Worm (Caenorhabditis elegans) whole organism, L2 larva: ENCODE results near the gene F55G7.1.

ENCODE experiments used
- C34F6.9 ChIP-seq: fragments of 150-350 bp; optimal IDR thresholded peaks from 2 replicates; lab custom pipeline; 2014; ENCODE audit warnings: missing biosample characterization, missing genetic modification characterization
- F13H6.1 ChIP-seq: sonication (generic microtip); optimal IDR thresholded peaks from 2 replicates; lab custom pipeline; 2016; ENCODE audit warnings: missing genetic modification characterization, missing compliant biosample characterization
- Y55F3AM.14 ChIP-seq: fragments of 200-800 bp; sonication (Bioruptor generic); optimal IDR thresholded peaks from 2 replicates; lab custom pipeline; 2018; ENCODE audit warnings: mild to moderate bottlenecking, missing genetic modification characterization, missing compliant biosample characterization
- ZK546.5 ChIP-seq: sonication (generic microtip); optimal IDR thresholded peaks from 2 replicates; lab custom pipeline; 2017; ENCODE audit warnings: missing biosample characterization, missing genetic modification characterization
- aly-2 ChIP-seq: fragments of 150-350 bp; optimal IDR thresholded peaks from 2 replicates; lab custom pipeline; 2014; ENCODE audit warnings: missing biosample characterization, missing genetic modification characterization
- ama-1 ChIP-seq: fragments of 150-350 bp; optimal IDR thresholded peaks from 2 replicates; lab custom pipeline; 2018; ENCODE audit warnings: inconsistent platforms
- ceh-16 ChIP-seq: fragments of 150-350 bp; optimal IDR thresholded peaks from 2 replicates; lab custom pipeline; 2014; ENCODE audit warnings: missing biosample characterization, missing genetic modification characterization
- ceh-82 ChIP-seq: fragments of 150-350 bp; optimal IDR thresholded peaks from 2 replicates; lab custom pipeline; 2014; ENCODE audit warnings: missing biosample characterization, missing genetic modification characterization
- crh-2 ChIP-seq: sonication (generic microtip); optimal IDR thresholded peaks from 2 replicates; lab custom pipeline; 2017; ENCODE audit warnings: missing biosample characterization, missing genetic modification characterization
- egl-27 ChIP-seq: sonication (generic microtip); optimal IDR thresholded peaks from 3 replicates; lab custom pipeline; 2017; ENCODE audit warnings: missing biosample characterization, missing genetic modification reagents, missing genetic modification characterization
- elt-1 ChIP-seq: fragments of 150-350 bp; optimal IDR thresholded peaks from 2 replicates; lab custom pipeline; 2014; ENCODE audit warnings: missing biosample characterization, missing genetic modification characterization
- elt-3 ChIP-seq: sonication (generic microtip); optimal IDR thresholded peaks from 2 replicates; lab custom pipeline; 2017; ENCODE audit warnings: missing biosample characterization, missing genetic modification characterization
- fos-1 ChIP-seq: fragments of 150-350 bp; optimal IDR thresholded peaks from 2 replicates; lab custom pipeline; 2014; ENCODE audit warnings: missing biosample characterization, missing genetic modification characterization
- gmeb-1 ChIP-seq: fragments of 150-350 bp; optimal IDR thresholded peaks from 2 replicates; lab custom pipeline; 2014; ENCODE audit warnings: missing biosample characterization, missing genetic modification characterization
- lin-11 ChIP-seq: fragments of 150-350 bp; sonication (generic microtip); optimal IDR thresholded peaks from 2 replicates; lab custom pipeline; 2014; ENCODE audit warnings: missing biosample characterization, missing genetic modification characterization, inconsistent platforms, mixed read lengths
- lin-13 ChIP-seq: fragments of 150-350 bp; optimal IDR thresholded peaks from 2 replicates; lab custom pipeline; 2014; ENCODE audit warnings: missing biosample characterization, missing genetic modification reagents, missing genetic modification characterization
- lin-39 ChIP-seq: fragments of 150-350 bp; optimal IDR thresholded peaks from 2 replicates; lab custom pipeline; 2014; ENCODE audit warnings: missing biosample characterization, missing genetic modification reagents, missing genetic modification characterization
- lsy-2 ChIP-seq, 2 experiments: fragments of 150-350 bp in 1 of 2; sonication (generic microtip) in 1 of 2; optimal IDR thresholded peaks; 2 replicates each; lab custom pipeline; 2014 to 2017; ENCODE audit warnings: missing biosample characterization in 2 of 2, missing genetic modification characterization in 2 of 2
- mab-5 ChIP-seq: fragments of 150-350 bp; optimal IDR thresholded peaks from 2 replicates; lab custom pipeline; 2014; ENCODE audit warnings: missing biosample characterization, missing genetic modification characterization
- mdl-1 ChIP-seq, 2 experiments: fragments of 150-350 bp in 1 of 2; sonication (generic microtip) in 1 of 2; optimal IDR thresholded peaks; 2 replicates each; lab custom pipeline; 2017; ENCODE audit warnings: missing biosample characterization in 2 of 2, missing genetic modification characterization in 2 of 2
- nhr-10 ChIP-seq: sonication (generic microtip); optimal IDR thresholded peaks from 2 replicates; lab custom pipeline; 2017; ENCODE audit warnings: missing biosample characterization, missing genetic modification characterization
- nhr-11 ChIP-seq: fragments of 150-350 bp; optimal IDR thresholded peaks from 2 replicates; lab custom pipeline; 2014; ENCODE audit warnings: missing biosample characterization, missing genetic modification characterization
- nhr-12 ChIP-seq: fragments of 150-350 bp; optimal IDR thresholded peaks from 2 replicates; lab custom pipeline; 2014; ENCODE audit warnings: missing biosample characterization, missing genetic modification characterization
- nhr-129 ChIP-seq: fragments of 150-350 bp; optimal IDR thresholded peaks from 2 replicates; lab custom pipeline; 2014; ENCODE audit warnings: missing biosample characterization, missing genetic modification characterization
- nhr-25 ChIP-seq: fragments of 150-350 bp; sonication (generic microtip); optimal IDR thresholded peaks from 3 replicates; lab custom pipeline; 2014; ENCODE audit warnings: missing biosample characterization, missing genetic modification characterization
- nhr-6 ChIP-seq: fragments of 150-350 bp; optimal IDR thresholded peaks from 2 replicates; lab custom pipeline; 2014; ENCODE audit warnings: missing biosample characterization, missing genetic modification characterization
- nhr-77 ChIP-seq: fragments of 150-350 bp; optimal IDR thresholded peaks from 2 replicates; lab custom pipeline; 2014; ENCODE audit warnings: missing biosample characterization, missing genetic modification characterization
- sem-4 ChIP-seq: fragments of 150-350 bp; optimal IDR thresholded peaks from 2 replicates; lab custom pipeline; 2014; ENCODE audit warnings: missing biosample characterization, missing genetic modification reagents, missing genetic modification characterization
- sma-3 ChIP-seq: sonication (generic microtip); optimal IDR thresholded peaks from 2 replicates; lab custom pipeline; 2016; ENCODE audit warnings: missing genetic modification reagents, missing genetic modification characterization, missing compliant biosample characterization
- sma-9 ChIP-seq, 2 experiments: fragments of 150-350 bp in 1 of 2; sonication (generic microtip) in 1 of 2; optimal IDR thresholded peaks; 2 replicates each; lab custom pipeline; 2014 to 2016; ENCODE audit warnings: missing genetic modification characterization in 2 of 2, mild to moderate bottlenecking in 1 of 2, missing biosample characterization in 1 of 2, missing compliant biosample characterization in 1 of 2, missing genetic modification reagents in 1 of 2, moderate library complexity in 1 of 2
- snpc-4 ChIP-seq: fragments of 150-350 bp; optimal IDR thresholded peaks from 2 replicates; lab custom pipeline; 2014; ENCODE audit warnings: missing biosample characterization, missing genetic modification characterization
- unc-39 ChIP-seq: fragments of 150-350 bp; optimal IDR thresholded peaks from 2 replicates; lab custom pipeline; 2014; ENCODE audit warnings: missing biosample characterization, missing genetic modification characterization
- unc-55 ChIP-seq: fragments of 150-350 bp; sonication (generic microtip); optimal IDR thresholded peaks from 3 replicates; lab custom pipeline; 2014; ENCODE audit warnings: missing biosample characterization, missing genetic modification reagents, missing genetic modification characterization
- unc-62 ChIP-seq: fragments of 150-350 bp; optimal IDR thresholded peaks from 2 replicates; lab custom pipeline; 2014; ENCODE audit warnings: missing biosample characterization, missing genetic modification reagents, missing genetic modification characterization
- zag-1 ChIP-seq: fragments of 150-350 bp; optimal IDR thresholded peaks from 2 replicates; lab custom pipeline; 2014; ENCODE audit warnings: missing biosample characterization, missing genetic modification characterization
- ztf-1 ChIP-seq: fragments of 200-800 bp; sonication (Bioruptor generic); conservative IDR thresholded peaks from 2 replicates; pipeline ENCODE4 v1.3.6; 2022; ENCODE audit warnings: missing genetic modification characterization, missing compliant biosample characterization
- ztf-11 ChIP-seq: sonication (generic microtip); optimal IDR thresholded peaks from 2 replicates; lab custom pipeline; 2017; ENCODE audit warnings: missing biosample characterization, missing genetic modification characterization
- ztf-4 ChIP-seq: fragments of 150-350 bp; optimal IDR thresholded peaks from 2 replicates; lab custom pipeline; 2014; ENCODE audit warnings: missing biosample characterization, missing genetic modification characterization

The F55G7.1 gene

DNA sequence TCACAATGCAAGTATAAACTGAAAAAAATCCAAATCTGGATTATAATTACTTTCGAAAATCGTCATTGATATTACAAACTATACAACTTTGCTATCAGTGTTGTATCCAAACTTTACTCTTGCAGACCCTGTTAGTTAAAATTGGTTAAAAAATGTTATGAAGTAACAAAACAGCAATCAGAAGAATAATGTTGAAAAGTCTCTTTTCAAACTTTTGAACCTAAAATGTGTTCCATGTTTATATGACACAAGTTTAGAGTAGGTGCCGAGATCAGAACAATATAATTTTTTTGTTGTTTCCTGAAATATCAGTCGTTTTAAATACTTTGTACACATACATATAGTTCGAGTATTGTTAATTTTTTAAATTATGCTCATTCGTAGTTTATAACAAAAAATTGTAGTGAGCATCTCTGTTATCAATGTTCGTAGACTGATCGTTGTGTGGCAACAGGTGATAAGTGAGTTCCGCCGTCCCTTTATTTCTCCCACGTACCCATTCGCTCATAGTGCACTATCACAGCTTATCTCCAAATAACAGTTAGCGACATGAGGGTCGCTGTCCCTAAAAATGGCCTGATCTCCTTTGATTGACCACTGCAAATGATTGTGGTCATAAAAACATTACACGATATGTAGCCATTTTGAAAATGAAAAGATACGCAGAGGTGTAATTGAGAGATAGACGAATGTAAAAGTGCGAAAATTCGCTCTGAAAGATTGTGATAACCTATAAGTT lies 38.0 kb downstream of the F55G7.1 start (continued):
- peak; percentile 56 for TF ChIP-seq crh-2 (tag; lab: Kevin White, UChicago)
- peak; percentile 19 for TF ChIP-seq F13H6.1 (tag; lab: Kevin White, UChicago)
- TF ChIP-seq Y55F3AM.14 = no peak
- TF ChIP-seq unc-39 (tag; lab: Kevin White, UChicago) = no peak
- TF ChIP-seq mab-5 (tag; lab: Kevin White, UChicago) = no peak

DNA sequence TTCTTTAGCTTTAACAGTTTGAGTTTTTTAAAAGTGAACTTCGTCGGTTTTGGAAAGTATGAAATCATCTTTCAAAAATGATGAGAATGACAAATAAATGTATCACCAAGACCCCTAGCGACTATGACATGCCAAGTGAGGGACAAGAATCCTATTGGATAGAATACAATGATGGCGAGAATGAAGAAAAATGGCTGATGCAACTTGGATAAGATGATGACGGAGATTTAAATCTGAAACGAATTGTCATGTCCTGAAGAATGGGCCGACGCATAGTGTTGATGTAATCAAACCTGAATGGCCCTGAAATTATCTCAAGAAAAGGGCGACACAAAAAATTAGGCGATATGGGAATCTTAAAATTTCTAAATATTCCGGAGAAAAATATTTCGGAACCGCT lies 39.4 kb downstream of the F55G7.1 start:
- TF ChIP-seq nhr-12 (tag; lab: Kevin White, UChicago) (no peak), nhr-25 (tag; lab: Kevin White, UChicago) (peak; percentile 12), nhr-10 (tag; lab: Kevin White, UChicago) (no peak), sma-9 (GFP tag; optimal IDR thresholded peaks at IDR 0.05; lab: Kevin White, UChicago) (peak; percentile 47), sma-9 (tag; optimal IDR thresholded peaks at IDR 0.05; lab: Kevin White, UChicago) (no peak), nhr-6 (no peak), fos-1 (tag; lab: Kevin White, UChicago) (no peak), nhr-77 (no peak), ama-1 (lab: Kevin White, UChicago) (no peak), lin-11 (tag; lab: Kevin White, UChicago) (no peak), zag-1 (tag; lab: Kevin White, UChicago) (no peak), ceh-82 (tag; lab: Kevin White, UChicago) (no peak), gmeb-1 (tag; lab: Kevin White, UChicago) (no peak), ceh-16 (tag; lab: Kevin White, UChicago) (peak; percentile 72), ztf-1 (GFP tag; lab: Robert Waterston, UW) (no peak), C34F6.9 (no peak), elt-1 (tag; lab: Kevin White, UChicago) (peak; percentile 58), mdl-1 (tag; optimal IDR thresholded peaks at IDR 0.05; lab: Kevin White, UChicago) (no peak), lin-39 (tag; lab: Kevin White, UChicago) (no peak)

DNA sequence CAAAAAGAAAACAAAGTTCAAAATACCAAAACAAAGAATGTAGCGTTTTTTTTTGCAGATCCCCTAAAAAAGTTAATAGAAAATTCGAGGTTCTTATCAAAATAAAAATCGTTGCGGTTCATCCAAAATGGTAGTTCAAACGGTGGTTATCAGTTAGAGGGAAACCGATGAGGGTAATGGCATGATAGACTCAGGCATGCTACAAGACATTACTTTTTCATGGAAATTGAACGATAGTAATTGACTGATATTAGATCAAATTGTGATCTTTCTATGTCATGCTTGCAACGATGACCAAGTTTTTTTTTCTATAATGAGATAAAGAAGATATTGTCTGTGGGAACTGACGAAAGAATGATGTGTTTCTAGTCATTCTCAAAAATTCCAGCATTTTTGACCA lies 40.3 kb downstream of the F55G7.1 start:
- peak; percentile 73 for TF ChIP-seq sma-9 (GFP tag; optimal IDR thresholded peaks at IDR 0.05; lab: Kevin White, UChicago)
- no peak for TF ChIP-seq sma-9 (tag; optimal IDR thresholded peaks at IDR 0.05; lab: Kevin White, UChicago)
- TF ChIP-seq fos-1 (tag; lab: Kevin White, UChicago) = peak; percentile 82
- TF ChIP-seq ztf-4 (tag; lab: Kevin White, UChicago) = no peak

DNA sequence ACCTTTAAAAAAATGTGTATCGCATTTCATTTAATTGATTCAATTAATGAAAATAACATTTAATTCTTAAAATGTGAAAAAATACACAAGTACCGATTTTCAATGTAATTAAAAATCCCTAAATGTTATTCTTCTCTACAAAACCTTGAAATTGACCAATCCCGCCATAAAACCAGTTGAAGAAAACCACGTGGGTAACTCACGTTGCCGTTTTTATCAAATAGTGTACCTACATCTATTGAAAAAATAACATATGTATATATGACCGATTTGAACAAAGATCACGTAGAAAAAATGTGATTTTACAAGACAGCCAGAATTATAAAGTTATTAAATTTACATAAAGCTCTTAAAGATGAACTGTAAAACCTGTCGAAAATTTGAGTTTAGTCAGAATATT lies 40.9 kb downstream of the F55G7.1 start:
- no peak for TF ChIP-seq elt-3 (tag; lab: Kevin White, UChicago)
- TF ChIP-seq sem-4 = no peak
- TF ChIP-seq aly-2 (tag; lab: Kevin White, UChicago) = no peak
- peak; percentile 79 for TF ChIP-seq sma-9 (GFP tag; optimal IDR thresholded peaks at IDR 0.05; lab: Kevin White, UChicago)
- TF ChIP-seq sma-9 (tag; optimal IDR thresholded peaks at IDR 0.05; lab: Kevin White, UChicago) = no peak
- TF ChIP-seq nhr-25 (tag; lab: Kevin White, UChicago) = peak; percentile 39
- peak; percentile 20 for TF ChIP-seq sma-3 (GFP tag; lab: Kevin White, UChicago)

DNA sequence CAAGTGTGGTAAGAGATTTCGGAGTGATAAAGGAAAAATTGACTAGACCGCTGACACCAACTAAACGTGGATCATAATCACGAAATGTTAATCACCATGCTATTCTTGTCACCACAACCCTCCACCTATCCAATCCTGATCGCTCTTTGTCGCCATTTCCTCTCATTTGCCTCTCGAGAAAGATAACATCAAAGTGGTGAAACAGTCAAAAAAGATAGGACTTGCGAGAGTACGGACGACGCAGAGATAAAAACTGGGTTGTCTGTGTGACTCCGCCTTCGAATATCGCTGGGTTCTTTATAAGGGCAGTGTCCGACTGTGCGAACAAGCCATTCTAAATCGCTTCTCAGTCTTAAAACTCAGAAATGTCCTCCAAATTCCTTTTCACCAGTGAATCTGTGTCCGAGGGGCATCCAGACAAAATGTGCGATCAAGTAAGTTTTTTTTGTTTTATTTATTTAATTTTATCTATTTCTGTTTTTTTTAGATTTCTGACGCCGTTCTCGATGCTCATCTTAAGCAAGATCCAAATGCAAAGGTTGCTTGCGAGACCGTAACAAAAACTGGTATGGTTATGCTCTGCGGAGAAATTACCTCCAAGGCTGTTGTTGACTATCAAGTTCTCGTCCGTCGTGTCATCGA lies 41.6 kb downstream of the F55G7.1 start, which contains the start of gene sams-1:
Gene sams-1 (plus strand): TSS at position 300 of the 642 bp plus-strand sequence.
- TF ChIP-seq mdl-1 (tag; optimal IDR thresholded peaks at IDR 0.05; lab: Kevin White, UChicago) (peak in 1 of 2 experiments; percentile 2), ztf-11 (tag; lab: Kevin White, UChicago) (no peak), lsy-2 (tag; optimal IDR thresholded peaks at IDR 0.05; lab: Kevin White, UChicago) (no peak), ceh-16 (tag; lab: Kevin White, UChicago) (peak; percentile 37), nhr-25 (tag; lab: Kevin White, UChicago) (peak; percentile 19), zag-1 (tag; lab: Kevin White, UChicago) (no peak), sma-3 (GFP tag; lab: Kevin White, UChicago) (no peak), snpc-4 (tag; lab: Kevin White, UChicago) (no peak), unc-62 (GFP tag; lab: Kevin White, UChicago) (no peak), lin-13 (no peak), ztf-1 (GFP tag; lab: Robert Waterston, UW) (no peak), mab-5 (tag; lab: Kevin White, UChicago) (no peak), ama-1 (lab: Kevin White, UChicago) (peak; percentile 46), nhr-129 (peak; percentile 23), nhr-6 (no peak), ZK546.5 (tag; lab: Kevin White, UChicago) (no peak), ztf-4 (tag; lab: Kevin White, UChicago) (no peak), nhr-11 (tag; lab: Kevin White, UChicago) (no peak), egl-27 (tag; lab: Kevin White, UChicago) (peak; percentile 10), sma-9 (GFP tag; optimal IDR thresholded peaks at IDR 0.05; lab: Kevin White, UChicago) (peak; percentile 68), sma-9 (tag; optimal IDR thresholded peaks at IDR 0.05; lab: Kevin White, UChicago) (no peak), unc-55 (GFP tag; lab: Kevin White, UChicago) (no peak), fos-1 (tag; lab: Kevin White, UChicago) (peak; percentile 71), nhr-10 (tag; lab: Kevin White, UChicago) (no peak), lin-11 (tag; lab: Kevin White, UChicago) (no peak), nhr-12 (tag; lab: Kevin White, UChicago) (no peak)
